Fruit fly (Drosophila melanogaster): ENCODE results near the gene CG6333.
A peak's percentile ranks its signal among the peaks of the same experiment; 100 is the strongest.

CG6333 gene

dm6 chr3L:17465804-17466203 is 20.2 kb downstream of the CG6333 start, which contains the start of gene QIL1 (continued):
- TF ChIP-seq Lim3 (GFP tag; IDR thresholded peaks at IDR 0.05) = no peak
- TF ChIP-seq unpg (GFP tag; optimal IDR thresholded peaks at IDR 0.05) = no peak
- TF ChIP-seq CG34224 (GFP tag; IDR thresholded peaks at IDR 0.05; ENCODE audit: partially characterized antibody) = no peak
- no peak for TF ChIP-seq Deaf1 (tag; optimal IDR thresholded peaks at IDR 0.05)
- no peak for TF ChIP-seq CG17612 (GFP tag; IDR thresholded peaks at IDR 0.05)
- no peak for TF ChIP-seq vvl (GFP tag; IDR thresholded peaks at IDR 0.05)
- TF ChIP-seq her (GFP tag; optimal IDR thresholded peaks at IDR 0.05) = no peak
- no peak for TF ChIP-seq Eip74EF (GFP tag; optimal IDR thresholded peaks at IDR 0.05)
- TF ChIP-seq repo (GFP tag; optimal IDR thresholded peaks at IDR 0.05) = no peak
- no peak for TF ChIP-seq croc (GFP tag; conservative IDR thresholded peaks at IDR 0.05)
- no peak for TF ChIP-seq so (GFP tag; IDR thresholded peaks at IDR 0.05)
- TF ChIP-seq btn (GFP tag; optimal IDR thresholded peaks at IDR 0.05) = no peak
- no peak for TF ChIP-seq gce (GFP tag; IDR thresholded peaks at IDR 0.05)
- peak; percentile 54 for TF ChIP-seq CG10267 (tag; optimal IDR thresholded peaks at IDR 0.05)
- TF ChIP-seq sc (optimal IDR thresholded peaks at IDR 0.05) = no peak
- TF ChIP-seq sc (GFP tag; optimal IDR thresholded peaks at IDR 0.05) = no peak
- no peak for TF ChIP-seq Mes4 (GFP tag; optimal IDR thresholded peaks at IDR 0.05)
- TF ChIP-seq mld (GFP tag; IDR thresholded peaks at IDR 0.05; ENCODE audit: partially characterized antibody) = no peak
- no peak for TF ChIP-seq crp (GFP tag; optimal IDR thresholded peaks at IDR 0.05)
- no peak for TF ChIP-seq HLH4C (GFP tag; IDR thresholded peaks at IDR 0.05; ENCODE audit: partially characterized antibody)
- TF ChIP-seq Rfx (GFP tag; IDR thresholded peaks at IDR 0.05) = no peak
- TF ChIP-seq Atf-2 (GFP tag; optimal IDR thresholded peaks at IDR 0.05) = no peak
- TF ChIP-seq Drgx (GFP tag; IDR thresholded peaks at IDR 0.05) = no peak
- no peak for TF ChIP-seq Nf-YB (GFP tag; optimal IDR thresholded peaks at IDR 0.05)
- peak; percentile 63 for TF ChIP-seq CG3847 (GFP tag; IDR thresholded peaks at IDR 0.05)
- no peak for TF ChIP-seq Optix (GFP tag; IDR thresholded peaks at IDR 0.05)
- no peak for TF ChIP-seq B-H2 (GFP tag; optimal IDR thresholded peaks at IDR 0.05)
- TF ChIP-seq B-H1 (GFP tag; IDR thresholded peaks at IDR 0.05) = no peak
- TF ChIP-seq CHES-1-like (GFP tag; optimal IDR thresholded peaks at IDR 0.05) = no peak
- no peak for TF ChIP-seq CG10565 (GFP tag; optimal IDR thresholded peaks at IDR 0.05)
- no peak for TF ChIP-seq HLHmδ (GFP tag; optimal IDR thresholded peaks at IDR 0.05)
- TF ChIP-seq CG2202 (tag; optimal IDR thresholded peaks at IDR 0.05) = no peak
- TF ChIP-seq CG12155 (GFP tag; optimal IDR thresholded peaks at IDR 0.05) = no peak
- no peak for TF ChIP-seq nerfin-2 (GFP tag; IDR thresholded peaks at IDR 0.05; ENCODE audit: partially characterized antibody)
- TF ChIP-seq CG16863 (GFP tag; optimal IDR thresholded peaks at IDR 0.05) = no peak
- TF ChIP-seq ind (GFP tag; optimal IDR thresholded peaks at IDR 0.05) = no peak
- no peak for TF ChIP-seq Xbp1 (GFP tag; optimal IDR thresholded peaks at IDR 0.05)
- no peak for TF ChIP-seq hkb (optimal IDR thresholded peaks at IDR 0.05)
- TF ChIP-seq hkb (GFP tag; IDR thresholded peaks at IDR 0.05) = no peak
- peak; percentile 94 for TF ChIP-seq MESR4 (GFP tag; optimal IDR thresholded peaks at IDR 0.05)
- TF ChIP-seq CG12659 (GFP tag; optimal IDR thresholded peaks at IDR 0.05) = peak; percentile 47
- no peak for TF ChIP-seq Taf1 (GFP tag; IDR thresholded peaks at IDR 0.05)
- no peak for TF ChIP-seq CG14667 (GFP tag; IDR thresholded peaks at IDR 0.05)
- TF ChIP-seq CG30403 (GFP tag; optimal IDR thresholded peaks at IDR 0.05) = no peak
- no peak for TF ChIP-seq Sin3A (optimal IDR thresholded peaks at IDR 0.05)
- no peak for TF ChIP-seq Ets65A (GFP tag)
- no peak for TF ChIP-seq caup (GFP tag; optimal IDR thresholded peaks at IDR 0.05; ENCODE audit: severe bottlenecking)
- no peak for TF ChIP-seq D19B (GFP tag; optimal IDR thresholded peaks at IDR 0.05)
- TF ChIP-seq usp (GFP tag; optimal IDR thresholded peaks at IDR 0.05) = no peak
- TF ChIP-seq HHEX (GFP tag; optimal IDR thresholded peaks at IDR 0.05) = no peak
- TF ChIP-seq oc (tag; optimal IDR thresholded peaks at IDR 0.05) = no peak
- TF ChIP-seq Oli (tag; optimal IDR thresholded peaks at IDR 0.05) = no peak
- TF ChIP-seq tap (tag; optimal IDR thresholded peaks at IDR 0.05) = no peak

Measured in whole organism, embryonic.